Worm (Caenorhabditis elegans) whole organism, early embryonic: Measurements from ENCODE around the gene srh-11.

Experiments
- B0310.2 ChIP-seq: sonication (generic microtip); optimal IDR thresholded peaks from 2 replicates; lab custom pipeline; 2016; ENCODE audit warnings: mild to moderate bottlenecking, missing genetic modification characterization, missing compliant biosample characterization
- F13C5.2 ChIP-seq: sonication (generic microtip); optimal IDR thresholded peaks from 2 replicates; lab custom pipeline; 2017; ENCODE audit warnings: mild to moderate bottlenecking, missing genetic modification characterization, inconsistent platforms, missing compliant biosample characterization
- aly-1 ChIP-seq: sonication (generic microtip); optimal IDR thresholded peaks from 2 replicates; lab custom pipeline; 2016; ENCODE audit warnings: missing genetic modification characterization, missing compliant biosample characterization
- ama-1 ChIP-seq: fragments of 150-350 bp; optimal IDR thresholded peaks from 2 replicates; lab custom pipeline; 2014
- ceh-13 ChIP-seq: fragments of 200-800 bp; sonication (Bioruptor generic); optimal IDR thresholded peaks from 2 replicates; lab custom pipeline; 2018; ENCODE audit warnings: mild to moderate bottlenecking, missing genetic modification characterization, missing compliant biosample characterization
- ceh-36 ChIP-seq: sonication (generic microtip); optimal IDR thresholded peaks from 2 replicates; lab custom pipeline; 2016; ENCODE audit warnings: missing genetic modification characterization, inconsistent platforms, missing compliant biosample characterization
- ets-7 ChIP-seq: sonication (generic microtip); optimal IDR thresholded peaks from 2 replicates; lab custom pipeline; 2016; ENCODE audit warnings: missing genotype, missing genetic modification characterization, missing compliant biosample characterization
- flt-1 ChIP-seq: fragments of 200-800 bp; sonication (Bioruptor generic); IDR thresholded peaks from 2 replicates; pipeline ENCODE4 v1.3.6; 2022; ENCODE audit warnings: missing genetic modification characterization, missing compliant biosample characterization
- hmbx-1 ChIP-seq: sonication (generic microtip); optimal IDR thresholded peaks from 2 replicates; lab custom pipeline; 2016; ENCODE audit warnings: mild to moderate bottlenecking, missing genetic modification characterization, missing compliant biosample characterization
- hmg-4 ChIP-seq: fragments of 200-800 bp; sonication (Bioruptor generic); optimal IDR thresholded peaks from 2 replicates; lab custom pipeline; 2018; ENCODE audit warnings: mild to moderate bottlenecking, missing genetic modification characterization, missing compliant biosample characterization
- hnd-1 ChIP-seq: sonication (generic microtip); optimal IDR thresholded peaks from 2 replicates; lab custom pipeline; 2016; ENCODE audit warnings: missing genetic modification characterization, missing compliant biosample characterization
- pes-1 ChIP-seq: fragments of 200-800 bp; sonication (Bioruptor generic); IDR thresholded peaks from 2 replicates; pipeline ENCODE4 v1.3.6; 2022; ENCODE audit warnings: missing genetic modification reagents, missing genetic modification characterization, missing compliant biosample characterization
- scrt-1 ChIP-seq: fragments of 200-800 bp; sonication (Bioruptor generic); IDR thresholded peaks from 2 replicates; pipeline ENCODE4 v1.3.6; 2022; ENCODE audit warnings: missing genetic modification characterization, missing compliant biosample characterization
- sea-1 ChIP-seq: fragments of 200-800 bp; sonication (Bioruptor generic); conservative IDR thresholded peaks from 2 replicates; pipeline ENCODE4 v1.3.6; 2022; ENCODE audit warnings: missing genetic modification characterization, missing compliant biosample characterization
- tbx-11 ChIP-seq: fragments of 200-800 bp; sonication (Bioruptor generic); IDR thresholded peaks from 2 replicates; pipeline ENCODE4 v1.3.6; 2022; ENCODE audit warnings: missing genetic modification characterization, missing compliant biosample characterization
- tbx-37 ChIP-seq: fragments of 200-800 bp; sonication (Bioruptor generic); conservative IDR thresholded peaks from 2 replicates; pipeline ENCODE4 v1.3.6; 2022; ENCODE audit warnings: missing genetic modification reagents, missing genetic modification characterization, missing compliant biosample characterization
- tra-4 ChIP-seq: sonication (generic microtip); optimal IDR thresholded peaks from 2 replicates; lab custom pipeline; 2017; ENCODE audit warnings: missing genetic modification characterization, missing compliant biosample characterization

Gene srh-11

ce11 chrX:8297333-8297732, 21.5 kb downstream of the srh-11 start:
- TF ChIP-seq hmbx-1 (tag; lab: Kevin White, UChicago) (no peak), ceh-36 (tag; lab: Kevin White, UChicago) (no peak), pes-1 (GFP tag; lab: Robert Waterston, UW) (no peak), hnd-1 (tag; lab: Kevin White, UChicago) (no peak), ama-1 (no peak), F13C5.2 (tag; lab: Kevin White, UChicago) (no peak), tra-4 (tag; lab: Kevin White, UChicago) (no peak), ceh-13 (no peak), scrt-1 (no peak), sea-1 (no peak), ets-7 (tag; lab: Kevin White, UChicago) (no peak), tbx-11 (GFP tag; lab: Robert Waterston, UW) (no peak), hmg-4 (no peak), flt-1 (no peak), tbx-37 (GFP tag; lab: Robert Waterston, UW) (no peak), B0310.2 (tag; lab: Kevin White, UChicago) (no peak), aly-1 (tag; lab: Kevin White, UChicago) (no peak)

- no peak for TF ChIP-seq ets-7 (tag; lab: Kevin White, UChicago)
- no peak for TF ChIP-seq scrt-1
- no peak for TF ChIP-seq sea-1
- peak; percentile 12 for TF ChIP-seq hmg-4
Measured at ce11 chrX:8294586-8294985, 24.3 kb downstream of the srh-11 start, which contains the start of gene R09F10.3. Gene R09F10.3, plus strand, starts transcription at chrX:8294625.

DNA sequence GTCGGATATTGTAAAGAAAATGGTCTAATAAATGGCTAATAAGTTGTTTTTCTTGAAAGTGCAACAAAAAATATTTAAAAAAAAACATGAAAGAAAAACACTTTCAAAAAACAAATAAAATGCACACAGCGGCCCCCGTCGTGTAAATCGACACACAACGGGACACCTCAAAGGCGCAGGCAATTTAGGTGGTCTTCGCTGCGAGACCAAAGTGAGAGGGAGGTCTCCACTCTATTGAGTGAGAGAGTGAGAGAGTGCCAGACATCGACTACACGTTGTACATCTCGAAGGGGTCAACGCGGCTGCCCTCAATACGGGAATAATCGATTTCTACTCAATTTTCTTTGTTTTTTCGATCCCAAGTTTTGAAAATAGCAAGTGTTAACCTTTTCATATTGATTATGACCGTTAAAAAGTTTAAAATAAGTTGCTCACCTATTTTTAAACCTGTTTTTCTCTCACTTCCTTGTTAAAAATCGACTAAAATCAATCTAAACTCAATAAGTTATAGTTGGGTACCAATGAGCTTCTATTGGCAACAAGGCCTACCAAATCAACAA, 32.0 kb downstream of the srh-11 start, which contains the start of gene sec-16A.2:
TSS of gene sec-16A.2 (plus strand) at position 510 of the 560 bp plus-strand sequence.
- TF ChIP-seq flt-1 (0 out of 2 replicates have a peak, but pooled peaks have one; percentile 2), scrt-1 (no peak), hmg-4 (peak; percentile 67), tra-4 (tag; lab: Kevin White, UChicago) (no peak), hmbx-1 (tag; lab: Kevin White, UChicago) (no peak), F13C5.2 (tag; lab: Kevin White, UChicago) (peak; percentile 0), tbx-37 (GFP tag; lab: Robert Waterston, UW) (no peak; the same call in 1 of the 2 replicates), aly-1 (tag; lab: Kevin White, UChicago) (no peak)

DNA sequence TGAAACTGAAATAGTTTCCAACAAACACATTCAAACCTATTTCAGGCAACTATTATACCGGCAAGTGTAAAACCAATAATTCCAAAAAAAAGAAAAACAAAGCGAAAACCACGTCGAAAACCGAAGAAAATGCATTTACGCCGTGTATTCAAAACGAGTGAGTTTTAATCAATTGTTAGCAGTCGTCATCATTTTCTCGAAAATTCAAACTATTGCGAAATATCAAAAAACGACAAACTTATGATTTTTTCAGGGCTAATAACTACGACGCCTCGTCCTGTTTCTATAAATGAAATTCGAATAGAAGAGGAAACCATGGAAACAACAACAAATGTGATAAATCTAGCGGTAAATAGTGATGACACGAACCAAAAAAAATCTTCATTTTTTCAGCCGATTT, 32.7 kb downstream of the srh-11 start:
- TF ChIP-seq ceh-13 = no peak
- TF ChIP-seq sea-1 = no peak
- TF ChIP-seq tra-4 (tag; lab: Kevin White, UChicago) = no peak
- no peak for TF ChIP-seq tbx-37 (GFP tag; lab: Robert Waterston, UW)
- no peak for TF ChIP-seq ama-1
- no peak for TF ChIP-seq B0310.2 (tag; lab: Kevin White, UChicago)
- no peak for TF ChIP-seq ceh-36 (tag; lab: Kevin White, UChicago)
- no peak for TF ChIP-seq hnd-1 (tag; lab: Kevin White, UChicago)
- TF ChIP-seq scrt-1 = no peak
- TF ChIP-seq hmg-4 = no peak
- TF ChIP-seq aly-1 (tag; lab: Kevin White, UChicago) = no peak
- TF ChIP-seq F13C5.2 (tag; lab: Kevin White, UChicago) = no peak
- no peak for TF ChIP-seq hmbx-1 (tag; lab: Kevin White, UChicago)
- no peak for TF ChIP-seq ets-7 (tag; lab: Kevin White, UChicago)
- no peak for TF ChIP-seq flt-1
- TF ChIP-seq tbx-11 (GFP tag; lab: Robert Waterston, UW) = no peak
- no peak for TF ChIP-seq pes-1 (GFP tag; lab: Robert Waterston, UW)

ce11 chrX:8285169-8285796, 33.6 kb downstream of the srh-11 start, which contains the start of the genes fis-2 and F13B9.2:
Gene fis-2, minus strand, starts transcription at chrX:8285219.
Gene F13B9.2, plus strand, starts transcription at chrX:8285683.
- TF ChIP-seq ama-1 (no peak), ceh-36 (tag; lab: Kevin White, UChicago) (no peak), tra-4 (tag; lab: Kevin White, UChicago) (no peak), flt-1 (no peak), ets-7 (tag; lab: Kevin White, UChicago) (no peak), tbx-11 (GFP tag; lab: Robert Waterston, UW) (no peak), hnd-1 (tag; lab: Kevin White, UChicago) (no peak), sea-1 (no peak), aly-1 (tag; lab: Kevin White, UChicago) (no peak), scrt-1 (no peak), hmbx-1 (tag; lab: Kevin White, UChicago) (no peak), B0310.2 (tag; lab: Kevin White, UChicago) (no peak), hmg-4 (no peak), pes-1 (GFP tag; lab: Robert Waterston, UW) (no peak)

ce11 chrX:8284003-8284402, 34.8 kb downstream of the srh-11 start:
- no peak for TF ChIP-seq hnd-1 (tag; lab: Kevin White, UChicago)
- TF ChIP-seq F13C5.2 (tag; lab: Kevin White, UChicago) = no peak
- TF ChIP-seq tbx-11 (GFP tag; lab: Robert Waterston, UW) = no peak
- TF ChIP-seq pes-1 (GFP tag; lab: Robert Waterston, UW) = no peak
- TF ChIP-seq ceh-36 (tag; lab: Kevin White, UChicago) = no peak
- no peak for TF ChIP-seq aly-1 (tag; lab: Kevin White, UChicago)
- TF ChIP-seq scrt-1 = no peak

DNA sequence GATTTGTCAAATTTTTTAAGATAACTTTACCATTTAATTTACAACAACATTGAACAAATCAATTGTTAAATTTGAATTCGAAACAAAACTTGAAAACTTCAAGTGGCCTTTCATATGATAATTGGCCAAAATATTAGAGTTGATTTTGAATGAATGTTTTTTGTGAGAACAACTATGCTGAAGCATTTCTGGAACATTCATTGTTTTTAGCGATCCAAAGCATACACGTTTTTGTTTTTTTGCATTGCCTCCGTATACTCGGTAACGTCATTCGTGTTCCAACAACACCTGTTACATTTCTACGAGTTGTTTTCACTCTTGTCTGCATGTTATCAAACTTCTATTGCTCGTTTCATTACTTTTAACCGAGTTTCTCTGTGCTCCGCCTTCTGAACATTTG, 41.9 kb downstream of the srh-11 start:
- no peak for TF ChIP-seq ceh-13

DNA sequence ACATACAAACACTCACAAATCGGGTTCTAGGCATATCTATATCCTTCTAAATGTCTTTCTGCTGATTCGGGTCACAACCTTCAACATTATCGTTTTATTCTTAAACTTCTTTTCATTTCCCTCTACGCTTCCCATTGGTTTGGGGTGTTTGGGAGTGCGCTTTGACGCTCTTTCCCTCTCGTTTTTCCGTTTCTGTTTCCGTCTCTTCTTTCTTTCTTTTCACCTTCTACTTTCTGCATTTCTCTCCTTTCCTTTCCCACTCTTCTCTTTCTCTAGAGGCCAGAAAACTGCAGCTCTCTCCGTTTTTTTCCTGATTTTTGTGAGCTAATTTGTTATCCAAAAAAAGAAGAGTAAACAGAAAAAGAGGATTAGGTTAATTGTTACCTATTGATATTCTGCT, 42.5 kb downstream of the srh-11 start:
- TF ChIP-seq hnd-1 (tag; lab: Kevin White, UChicago) = no peak
- no peak for TF ChIP-seq hmbx-1 (tag; lab: Kevin White, UChicago)
- no peak for TF ChIP-seq ceh-36 (tag; lab: Kevin White, UChicago)
- TF ChIP-seq pes-1 (GFP tag; lab: Robert Waterston, UW) = no peak
- no peak for TF ChIP-seq flt-1
- TF ChIP-seq tbx-11 (GFP tag; lab: Robert Waterston, UW) = no peak
- no peak for TF ChIP-seq F13C5.2 (tag; lab: Kevin White, UChicago)
- no peak for TF ChIP-seq sea-1
- TF ChIP-seq hmg-4 = no peak
- TF ChIP-seq aly-1 (tag; lab: Kevin White, UChicago) = no peak
